Fruit fly (Drosophila melanogaster): ENCODE results near the gene Pxd.

- no peak for TF ChIP-seq Eip75B (GFP tag; optimal IDR thresholded peaks at IDR 0.05)
- TF ChIP-seq CG32006 (GFP tag; optimal IDR thresholded peaks at IDR 0.05): no peak
- no peak for TF ChIP-seq CG8319 (GFP tag; optimal IDR thresholded peaks at IDR 0.05)
- no peak for TF ChIP-seq Blimp-1 (GFP tag; optimal IDR thresholded peaks at IDR 0.05)
Observed at dm6 chr3R:17060809-17061394, 46.5 kb downstream of the Pxd start.
